Fruit fly (Drosophila melanogaster) whole organism, embryonic: ENCODE data around the gene Mst89B.

Experiments
- Bgb ChIP-seq: fragments of 200-800 bp; sonication (Bioruptor generic); IDR thresholded peaks from 2 replicates; pipeline ENCODE4 v1.3.6; 2022; ENCODE audit warnings: missing biosample characterization, missing genetic modification characterization; ENCODE audit not compliant: partially characterized antibody
- CG10209 ChIP-seq: fragments of 200-800 bp; sonication (Bioruptor generic); optimal IDR thresholded peaks from 3 replicates; lab custom pipeline; 2017; ENCODE audit warnings: missing biosample characterization, mild to moderate bottlenecking, missing genetic modification characterization, missing genetic modification reagents
- CG10565 ChIP-seq: fragments of 200-800 bp; sonication (Bioruptor generic); optimal IDR thresholded peaks from 3 replicates; lab custom pipeline; 2016; ENCODE audit warnings: missing biosample characterization, mild to moderate bottlenecking, missing genetic modification characterization
- CG11247 ChIP-seq: fragments of 200-800 bp; sonication (Bioruptor generic); IDR thresholded peaks from 2 replicates; pipeline ENCODE4 v1.3.6; 2022; ENCODE audit warnings: missing biosample characterization, missing genetic modification characterization
- CG11695 ChIP-seq: fragments of 200-800 bp; sonication (Bioruptor generic); IDR thresholded peaks from 3 replicates; pipeline ENCODE4 v1.3.6; 2022; ENCODE audit warnings: missing biosample characterization, missing genetic modification characterization
- CG11696 ChIP-seq: fragments of 200-800 bp; sonication (Bioruptor generic); IDR thresholded peaks from 2 replicates; pipeline ENCODE4 v1.3.6; 2022; ENCODE audit warnings: missing biosample characterization, missing genetic modification characterization
- CG15601 ChIP-seq: fragments of 200-800 bp; sonication (Bioruptor generic); optimal IDR thresholded peaks from 3 replicates; lab custom pipeline; 2019; ENCODE audit warnings: missing biosample characterization, mild to moderate bottlenecking, missing genetic modification characterization, moderate library complexity
- CG1602 ChIP-seq: fragments of 200-800 bp; sonication (Bioruptor generic); optimal IDR thresholded peaks from 3 replicates; lab custom pipeline; 2016; ENCODE audit warnings: missing biosample characterization, missing genetic modification characterization
- CG17359 ChIP-seq: fragments of 200-800 bp; sonication (Bioruptor generic); optimal IDR thresholded peaks from 3 replicates; lab custom pipeline; 2018; ENCODE audit warnings: missing biosample characterization, mild to moderate bottlenecking, missing genetic modification characterization, moderate library complexity
- CG18262 ChIP-seq: fragments of 200-800 bp; optimal IDR thresholded peaks from 3 replicates; lab custom pipeline; 2019; ENCODE audit warnings: missing biosample characterization, mild to moderate bottlenecking, missing genetic modification characterization, moderate library complexity
- CG3065 ChIP-seq: fragments of 200-800 bp; sonication (Bioruptor generic); optimal IDR thresholded peaks from 2 replicates; lab custom pipeline; 2016; ENCODE audit warnings: missing biosample characterization, missing genetic modification characterization
- CG31441 ChIP-seq: fragments of 200-800 bp; sonication (Bioruptor generic); IDR thresholded peaks from 2 replicates; pipeline ENCODE4 v1.3.6; 2022; ENCODE audit warnings: missing biosample characterization, missing genetic modification characterization
- CG34224 ChIP-seq: fragments of 200-800 bp; sonication (Bioruptor generic); IDR thresholded peaks from 3 replicates; pipeline ENCODE4 v1.3.6; 2022; ENCODE audit warnings: missing biosample characterization, missing genetic modification characterization; ENCODE audit not compliant: partially characterized antibody
- CG4360 ChIP-seq: fragments of 200-800 bp; sonication (Bioruptor generic); IDR thresholded peaks from 2 replicates; pipeline ENCODE4 v1.3.6; 2022; ENCODE audit warnings: missing biosample characterization, missing genetic modification characterization
- CG4617 ChIP-seq: fragments of 200-800 bp; sonication (Bioruptor generic); optimal IDR thresholded peaks from 3 replicates; lab custom pipeline; 2016; ENCODE audit warnings: missing biosample characterization, missing genetic modification characterization, borderline replicate concordance
- CG5180 ChIP-seq: fragments of 200-800 bp; sonication (Bioruptor generic); optimal IDR thresholded peaks from 3 replicates; lab custom pipeline; 2017; ENCODE audit warnings: missing biosample characterization, missing genetic modification characterization, mild to moderate bottlenecking, moderate library complexity, missing genetic modification reagents
- CG6765 ChIP-seq: fragments of 200-800 bp; sonication (Bioruptor generic); optimal IDR thresholded peaks from 3 replicates; lab custom pipeline; 2017; ENCODE audit warnings: missing biosample characterization, mild to moderate bottlenecking, missing genetic modification characterization
- CG7357 ChIP-seq: fragments of 200-800 bp; sonication (Bioruptor generic); IDR thresholded peaks from 3 replicates; pipeline ENCODE4 v1.3.6; 2022; ENCODE audit warnings: missing biosample characterization, missing genetic modification characterization
- CG7839 ChIP-seq: fragments of 200-800 bp; sonication (Bioruptor generic); optimal IDR thresholded peaks from 3 replicates; lab custom pipeline; 2018; ENCODE audit warnings: missing biosample characterization, mild to moderate bottlenecking, missing genetic modification characterization, moderate library complexity
- CG8290 ChIP-seq, 3 experiments: fragments of 200-800 bp; sonication (Bioruptor generic); optimal IDR thresholded peaks; 2 replicates each; lab custom pipeline; 2016 to 2019; ENCODE audit warnings: missing biosample characterization in 3 of 3, missing genetic modification characterization in 3 of 3, mild to moderate bottlenecking in 2 of 3, moderate library complexity in 1 of 3
- CG8944 ChIP-seq: fragments of 200-800 bp; sonication (Bioruptor generic); optimal IDR thresholded peaks from 3 replicates; lab custom pipeline; 2016; ENCODE audit warnings: missing biosample characterization, missing genetic modification characterization
- CkIIα-i1 ChIP-seq: fragments of 200-800 bp; sonication (Bioruptor generic); IDR thresholded peaks from 2 replicates; pipeline ENCODE4 v1.3.6; 2022; ENCODE audit warnings: missing biosample characterization, missing genetic modification characterization
- CoRest ChIP-seq: fragments of 200-800 bp; sonication (Bioruptor generic); optimal IDR thresholded peaks from 3 replicates; lab custom pipeline; 2018; ENCODE audit warnings: missing biosample characterization, mild to moderate bottlenecking, missing genetic modification characterization, moderate library complexity
- D ChIP-seq, 2 experiments: fragments of 200-800 bp in 1 of 2; fragments of >200 bp in 1 of 2; sonication (Bioruptor generic) in 1 of 2; optimal IDR thresholded peaks; 2 replicates in 1 of 2; 3 replicates in 1 of 2; lab custom pipeline; 2017; ENCODE audit warnings: mild to moderate bottlenecking in 1 of 2, missing biosample characterization in 1 of 2, missing genetic modification characterization in 1 of 2, missing genetic modification reagents in 1 of 2
- Deaf1 ChIP-seq: fragments of 200-800 bp; optimal IDR thresholded peaks from 3 replicates; lab custom pipeline; 2019; ENCODE audit warnings: missing biosample characterization, mild to moderate bottlenecking, missing genetic modification characterization, moderate library complexity
- Doc2 ChIP-seq: fragments of 200-800 bp; sonication (Bioruptor generic); IDR thresholded peaks from 2 replicates; pipeline ENCODE4 v1.3.6; 2022; ENCODE audit warnings: missing biosample characterization, missing genetic modification characterization
- E2f1 ChIP-seq: fragments of 200-800 bp; sonication (Bioruptor generic); IDR thresholded peaks from 2 replicates; pipeline ENCODE4 v1.3.6; 2022; ENCODE audit warnings: missing biosample characterization, missing genetic modification characterization
- HLH3B ChIP-seq: fragments of 200-800 bp; sonication (Bioruptor generic); IDR thresholded peaks from 2 replicates; pipeline ENCODE4 v1.3.6; 2022; ENCODE audit warnings: missing biosample characterization, missing genetic modification characterization
- Lpt ChIP-seq: fragments of >200 bp; optimal IDR thresholded peaks from 2 replicates; lab custom pipeline; 2018; ENCODE audit warnings: missing biosample characterization, missing genetic modification characterization
- Spps ChIP-seq: fragments of 200-800 bp; sonication (Bioruptor generic); optimal IDR thresholded peaks from 2 replicates; lab custom pipeline; 2018; ENCODE audit warnings: missing biosample characterization, mild to moderate bottlenecking, missing genetic modification characterization
- YL-1 ChIP-seq: fragments of 200-800 bp; sonication (Bioruptor generic); optimal IDR thresholded peaks from 3 replicates; lab custom pipeline; 2017; ENCODE audit warnings: missing biosample characterization, mild to moderate bottlenecking, missing genetic modification characterization
- ato ChIP-seq: fragments of 200-800 bp; sonication (Bioruptor generic); IDR thresholded peaks from 2 replicates; pipeline ENCODE4 v1.3.6; 2022; ENCODE audit warnings: missing biosample characterization, missing genetic modification characterization; ENCODE audit not compliant: partially characterized antibody
- chif ChIP-seq, 2 experiments: fragments of 200-800 bp; sonication (Bioruptor generic); optimal IDR thresholded peaks; 3 replicates each; lab custom pipeline; 2016; ENCODE audit warnings: missing biosample characterization in 2 of 2, missing genetic modification characterization in 2 of 2
- cwo ChIP-seq: fragments of 200-800 bp; sonication (Bioruptor generic); optimal IDR thresholded peaks from 3 replicates; lab custom pipeline; 2017; ENCODE audit warnings: missing biosample characterization, missing genetic modification characterization, mild to moderate bottlenecking, moderate library complexity, missing genetic modification reagents
- da ChIP-seq: fragments of 200-800 bp; sonication (Bioruptor generic); optimal IDR thresholded peaks from 2 replicates; lab custom pipeline; 2016; ENCODE audit warnings: missing biosample characterization, missing genetic modification characterization
- dmrt99B ChIP-seq: fragments of 200-800 bp; sonication (Bioruptor generic); optimal IDR thresholded peaks from 2 replicates; lab custom pipeline; 2018; ENCODE audit warnings: missing biosample characterization, mild to moderate bottlenecking, missing genetic modification characterization, moderate library complexity
- esg ChIP-seq: fragments of 200-800 bp; sonication (Bioruptor generic); conservative IDR thresholded peaks from 2 replicates; pipeline ENCODE4 v1.3.6; 2022; ENCODE audit warnings: missing biosample characterization, missing genetic modification characterization
- gem ChIP-seq: fragments of 200-800 bp; sonication (Bioruptor generic); optimal IDR thresholded peaks from 2 replicates; lab custom pipeline; 2019; ENCODE audit warnings: missing biosample characterization, mild to moderate bottlenecking, missing genetic modification characterization, moderate library complexity
- gfzf ChIP-seq: fragments of 200-800 bp; sonication (Bioruptor generic); optimal IDR thresholded peaks from 2 replicates; lab custom pipeline; 2016; ENCODE audit warnings: missing biosample characterization, mild to moderate bottlenecking, missing genetic modification characterization, moderate library complexity
- h ChIP-seq: fragments of >200 bp; optimal IDR thresholded peaks from 2 replicates; lab custom pipeline; 2017
- hth ChIP-seq: fragments of >200 bp; optimal IDR thresholded peaks from 2 replicates; lab custom pipeline; 2017; ENCODE audit warnings: inconsistent platforms
- kni ChIP-seq: fragments of 200-800 bp; sonication (Bioruptor generic); optimal IDR thresholded peaks from 3 replicates; lab custom pipeline; 2017; ENCODE audit warnings: mild to moderate bottlenecking, missing biosample characterization, missing genetic modification reagents, missing genetic modification characterization
- lola ChIP-seq, 3 experiments: fragments of >200 bp in 2 of 3; fragments of 200-800 bp in 1 of 3; sonication (Bioruptor generic) in 1 of 3; optimal IDR thresholded peaks; 2 replicates each; lab custom pipeline; 2017 to 2019; ENCODE audit warnings: missing biosample characterization in 3 of 3, missing genetic modification characterization in 3 of 3, mild to moderate bottlenecking in 1 of 3, moderate library complexity in 1 of 3
- nmo ChIP-seq: fragments of 200-800 bp; sonication (Bioruptor generic); optimal IDR thresholded peaks from 2 replicates; lab custom pipeline; 2018; ENCODE audit warnings: missing biosample characterization, mild to moderate bottlenecking, missing genetic modification characterization, moderate library complexity
- psq ChIP-seq: fragments of 200-800 bp; sonication (Bioruptor generic); optimal IDR thresholded peaks from 2 replicates; lab custom pipeline; 2017; ENCODE audit warnings: missing biosample characterization, missing genetic modification characterization
- sens ChIP-seq: fragments of 200-800 bp; sonication (Bioruptor generic); peaks from one replicate; lab custom pipeline; 2016; ENCODE audit warnings: missing biosample characterization, missing genetic modification characterization
- slbo ChIP-seq: fragments of 200-800 bp; sonication (Bioruptor generic); IDR thresholded peaks from 2 replicates; pipeline ENCODE4 v1.3.6; 2022; ENCODE audit warnings: missing biosample characterization, missing genetic modification characterization
- wek ChIP-seq: fragments of 200-800 bp; sonication (Bioruptor generic); optimal IDR thresholded peaks from 3 replicates; lab custom pipeline; 2018; ENCODE audit warnings: missing biosample characterization, mild to moderate bottlenecking, missing genetic modification characterization, moderate library complexity
- zfh2 ChIP-seq: fragments of 200-800 bp; sonication (Bioruptor generic); optimal IDR thresholded peaks from 2 replicates; lab custom pipeline; 2016; ENCODE audit warnings: missing biosample characterization, missing genetic modification characterization

Mst89B gene

DNA sequence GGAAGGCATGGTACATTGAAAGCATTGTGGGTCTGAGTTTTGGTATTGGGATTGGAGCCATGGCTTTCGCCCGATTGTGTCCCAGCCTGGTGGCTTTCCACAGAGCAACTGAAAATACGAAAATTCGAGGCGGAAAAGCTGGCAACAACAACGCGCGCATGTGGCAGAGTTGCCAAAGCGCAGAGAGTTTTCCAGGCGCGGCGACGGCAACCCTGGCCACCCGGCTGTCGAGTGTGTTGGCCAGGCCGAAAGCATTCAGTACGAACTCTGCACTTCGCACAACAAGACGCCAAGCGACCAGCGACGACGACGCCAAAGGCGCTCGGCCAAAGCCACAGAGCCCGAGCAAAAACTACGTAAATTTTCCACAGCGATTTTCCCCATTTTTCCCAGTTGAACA, 41.1 kb upstream of the Mst89B start (continued):
- peak; percentile 77 for TF ChIP-seq CG5180 (GFP tag; lab: Kevin White, UChicago)
- no peak for TF ChIP-seq CG1602 (GFP tag; lab: Kevin White, UChicago)
- no peak for TF ChIP-seq dmrt99B (tag; lab: Kevin White, UChicago)
- no peak for TF ChIP-seq CkIIα-i1 (GFP tag; lab: Robert Waterston, UW)
- TF ChIP-seq CG8944 (GFP tag; lab: Kevin White, UChicago) = no peak
- TF ChIP-seq CG15601 (tag; lab: Kevin White, UChicago) = no peak
- TF ChIP-seq CG34224 (GFP tag; lab: Robert Waterston, UW) = no peak
- TF ChIP-seq hth (lab: Kevin White, UChicago) = no peak
- peak; percentile 92 for TF ChIP-seq Deaf1
- TF ChIP-seq CG11695 (GFP tag; lab: Robert Waterston, UW) = no peak
- TF ChIP-seq Doc2 (GFP tag; lab: Robert Waterston, UW) = no peak

DNA sequence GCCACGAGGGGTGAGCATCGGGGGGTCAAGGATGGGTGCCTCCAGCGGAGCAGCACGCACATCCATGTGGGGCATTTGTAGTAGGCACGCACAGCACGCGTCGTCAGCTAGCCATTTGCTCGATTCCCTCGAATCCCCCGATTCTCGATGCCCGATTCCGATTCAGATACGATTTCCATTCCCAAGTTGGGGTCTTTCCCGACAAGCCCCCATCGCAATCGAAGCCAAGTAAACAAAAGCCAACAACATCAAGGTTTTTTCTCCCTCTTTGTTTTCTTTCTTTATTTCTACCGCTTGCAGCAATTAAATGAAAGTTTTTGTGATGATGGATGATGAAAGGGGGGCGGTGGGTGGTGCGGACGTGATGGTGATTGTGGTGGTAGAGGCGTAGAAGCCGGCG, 39.7 kb upstream of the Mst89B start:
- TF ChIP-seq psq (GFP tag; lab: Kevin White, UChicago) = peak; percentile 57
- TF ChIP-seq CG4617 = no peak
- no peak for TF ChIP-seq CG17359 (tag; lab: Kevin White, UChicago)
- TF ChIP-seq D (optimal IDR thresholded peaks at IDR 0.05; lab: Kevin White, UChicago) = no peak
- peak; percentile 4 for TF ChIP-seq D (GFP tag; optimal IDR thresholded peaks at IDR 0.05; lab: Kevin White, UChicago)
- no peak for TF ChIP-seq Lpt (GFP tag; lab: Kevin White, UChicago)
- TF ChIP-seq E2f1 = no peak
- TF ChIP-seq CoRest (tag; lab: Kevin White, UChicago) = no peak
- TF ChIP-seq Spps (tag; lab: Kevin White, UChicago) = no peak
- no peak for TF ChIP-seq CG10209 (GFP tag; lab: Kevin White, UChicago)
- TF ChIP-seq ato (GFP tag; lab: Robert Waterston, UW) = no peak
- no peak for TF ChIP-seq wek (GFP tag; lab: Kevin White, UChicago)
- TF ChIP-seq CG8290 (GFP tag; optimal IDR thresholded peaks at IDR 0.05; lab: Kevin White, UChicago) = no peak
- no peak for TF ChIP-seq CG8290 (tag; optimal IDR thresholded peaks at IDR 0.05; lab: Kevin White, UChicago)
- no peak for TF ChIP-seq da (GFP tag; lab: Kevin White, UChicago)
- TF ChIP-seq CG7839 (tag; lab: Kevin White, UChicago) = no peak
- TF ChIP-seq Bgb (GFP tag; lab: Robert Waterston, UW) = no peak
- TF ChIP-seq esg (GFP tag; lab: Robert Waterston, UW) = no peak
- no peak for TF ChIP-seq zfh2 (GFP tag; lab: Kevin White, UChicago)
- no peak for TF ChIP-seq YL-1 (GFP tag; lab: Kevin White, UChicago)
- TF ChIP-seq CG11696 (GFP tag; lab: Robert Waterston, UW) = no peak
- no peak for TF ChIP-seq CG4360 (GFP tag; lab: Robert Waterston, UW)
- no peak for TF ChIP-seq CG3065
- TF ChIP-seq CG11247 (GFP tag; lab: Robert Waterston, UW) = no peak
- TF ChIP-seq sens = no peak
- no peak for TF ChIP-seq CG18262 (tag; lab: Kevin White, UChicago)
- no peak for TF ChIP-seq gem (tag; lab: Kevin White, UChicago)
- no peak for TF ChIP-seq HLH3B (GFP tag; lab: Robert Waterston, UW)
- peak; percentile 1 for TF ChIP-seq CG5180 (GFP tag; lab: Kevin White, UChicago)
- no peak for TF ChIP-seq h (lab: Kevin White, UChicago)
- TF ChIP-seq cwo (GFP tag; lab: Kevin White, UChicago) = peak; percentile 21
- no peak for TF ChIP-seq CG6765 (GFP tag; lab: Kevin White, UChicago)
- no peak for TF ChIP-seq gfzf
- TF ChIP-seq CG10565 (GFP tag; lab: Kevin White, UChicago) = no peak
- no peak for TF ChIP-seq hth (lab: Kevin White, UChicago)
- no peak for TF ChIP-seq slbo (GFP tag; lab: Robert Waterston, UW)
- TF ChIP-seq Deaf1 = peak; percentile 69
- no peak for TF ChIP-seq chif (GFP tag; optimal IDR thresholded peaks at IDR 0.05; lab: Kevin White, UChicago)
- TF ChIP-seq kni (GFP tag; lab: Kevin White, UChicago) = peak; percentile 82
- no peak for TF ChIP-seq nmo (GFP tag; lab: Kevin White, UChicago)
- TF ChIP-seq CG7357 = no peak
- no peak for TF ChIP-seq CG31441
- no peak for TF ChIP-seq lola (GFP tag; optimal IDR thresholded peaks at IDR 0.05; lab: Kevin White, UChicago)
